Worm (Caenorhabditis elegans) whole organism, young adult: ENCODE data around the gene F52G3.7.

Experiments used
- C17E4.6 ChIP-seq: fragments of 200-800 bp; sonication (Bioruptor generic); IDR thresholded peaks from 2 replicates; pipeline ENCODE4 v1.3.6; 2022; ENCODE audit warnings: missing genetic modification reagents, missing genetic modification characterization, missing compliant biosample characterization
- F23B12.7 ChIP-seq: sonication (generic microtip); optimal IDR thresholded peaks from 2 replicates; lab custom pipeline; 2017; ENCODE audit warnings: missing genetic modification characterization, mild to moderate bottlenecking, missing compliant biosample characterization, antibody characterized with exemption, moderate library complexity; ENCODE audit not compliant: insufficient read depth
- F33H1.4 ChIP-seq: fragments of 200-800 bp; sonication (Bioruptor generic); IDR thresholded peaks from 2 replicates; pipeline ENCODE4 v1.3.6; 2022; ENCODE audit warnings: missing genetic modification reagents, missing genetic modification characterization, missing compliant biosample characterization
- F37B4.10 ChIP-seq: fragments of 200-800 bp; sonication (Bioruptor generic); IDR thresholded peaks from 2 replicates; pipeline ENCODE4 v1.3.6; 2022; ENCODE audit warnings: missing genetic modification characterization, missing compliant biosample characterization
- F57A8.1 ChIP-seq: fragments of 200-800 bp; sonication (Bioruptor generic); optimal IDR thresholded peaks from 2 replicates; lab custom pipeline; 2018; ENCODE audit warnings: mild to moderate bottlenecking, missing genetic modification characterization, moderate library complexity, missing compliant biosample characterization
- T07F8.4 ChIP-seq: sonication (generic microtip); optimal IDR thresholded peaks from 2 replicates; lab custom pipeline; 2016; ENCODE audit warnings: mild to moderate bottlenecking, missing genetic modification characterization, moderate library complexity, missing compliant biosample characterization
- akir-1 ChIP-seq: fragments of 200-800 bp; sonication (Bioruptor generic); optimal IDR thresholded peaks from 2 replicates; lab custom pipeline; 2018; ENCODE audit warnings: mild to moderate bottlenecking, missing genetic modification characterization, moderate library complexity, missing compliant biosample characterization
- ama-1 ChIP-seq, 3 experiments: fragments of 150-350 bp in 1 of 3; sonication (generic microtip) in 2 of 3; optimal IDR thresholded peaks; 2 replicates each; lab custom pipeline; 2014 to 2018; ENCODE audit warnings: missing biosample characterization in 2 of 3, missing genetic modification characterization in 2 of 3, missing genetic modification reagents in 2 of 3
- atf-7 ChIP-seq: sonication (generic microtip); optimal IDR thresholded peaks from 2 replicates; lab custom pipeline; 2017; ENCODE audit warnings: mild to moderate bottlenecking, missing genetic modification characterization, missing compliant biosample characterization
- ccch-3 ChIP-seq: fragments of 200-800 bp; sonication (Bioruptor generic); optimal IDR thresholded peaks from 2 replicates; lab custom pipeline; 2018; ENCODE audit warnings: mild to moderate bottlenecking, missing genetic modification characterization, missing compliant biosample characterization
- cebp-2 ChIP-seq: fragments of 200-800 bp; sonication (Bioruptor generic); IDR thresholded peaks from 2 replicates; pipeline ENCODE4 v1.3.6; 2022; ENCODE audit warnings: missing genetic modification characterization, missing compliant biosample characterization
- ceh-100 ChIP-seq: fragments of 200-800 bp; sonication (Bioruptor generic); IDR thresholded peaks from 2 replicates; pipeline ENCODE4 v1.3.6; 2022; ENCODE audit warnings: missing genetic modification reagents, missing genetic modification characterization, missing compliant biosample characterization
- ceh-79 ChIP-seq: sonication (generic microtip); optimal IDR thresholded peaks from 2 replicates; lab custom pipeline; 2017; ENCODE audit warnings: mild to moderate bottlenecking, missing genetic modification characterization, missing compliant biosample characterization
- ceh-91 ChIP-seq: fragments of 200-800 bp; sonication (Bioruptor generic); IDR thresholded peaks from 2 replicates; pipeline ENCODE4 v1.3.6; 2022; ENCODE audit warnings: missing genetic modification reagents, missing genetic modification characterization, missing compliant biosample characterization
- efl-1 ChIP-seq: fragments of 150-350 bp; optimal IDR thresholded peaks from 2 replicates; lab custom pipeline; 2014; ENCODE audit warnings: missing biosample characterization, missing genetic modification reagents, missing genetic modification characterization
- egl-44 ChIP-seq: fragments of 200-800 bp; sonication (Bioruptor generic); IDR thresholded peaks from 2 replicates; pipeline ENCODE4 v1.3.6; 2022; ENCODE audit warnings: missing genetic modification reagents, missing genetic modification characterization, missing compliant biosample characterization
- egrh-3 ChIP-seq: fragments of 200-800 bp; sonication (Bioruptor generic); IDR thresholded peaks from 2 replicates; pipeline ENCODE4 v1.3.6; 2022; ENCODE audit warnings: missing genetic modification reagents, missing genetic modification characterization, missing compliant biosample characterization
- fkh-3 ChIP-seq: sonication (generic microtip); optimal IDR thresholded peaks from 2 replicates; lab custom pipeline; 2016; ENCODE audit warnings: mild to moderate bottlenecking, missing genetic modification characterization, missing compliant biosample characterization
- lag-1 ChIP-seq: fragments of 200-800 bp; sonication (Bioruptor generic); IDR thresholded peaks from 2 replicates; pipeline ENCODE4 v1.3.6; 2022; ENCODE audit warnings: missing genetic modification reagents, missing genetic modification characterization, missing compliant biosample characterization
- let-526 ChIP-seq: fragments of 200-800 bp; sonication (Bioruptor generic); IDR thresholded peaks from 2 replicates; pipeline ENCODE4 v1.3.6; 2022; ENCODE audit warnings: missing genetic modification reagents, missing genetic modification characterization, missing compliant biosample characterization
- lin-26 ChIP-seq: fragments of 200-800 bp; sonication (Bioruptor generic); IDR thresholded peaks from 2 replicates; pipeline ENCODE4 v1.3.6; 2022; ENCODE audit warnings: missing genetic modification reagents, missing genetic modification characterization, missing compliant biosample characterization
- lin-40 ChIP-seq: sonication (generic microtip); optimal IDR thresholded peaks from 2 replicates; lab custom pipeline; 2016; ENCODE audit warnings: missing genetic modification characterization, mild to moderate bottlenecking, missing compliant biosample characterization, missing genotype, missing genetic modification reagents
- lin-54 ChIP-seq: fragments of 200-800 bp; sonication (Bioruptor generic); optimal IDR thresholded peaks from 2 replicates; lab custom pipeline; 2018; ENCODE audit warnings: mild to moderate bottlenecking, missing genetic modification characterization, missing compliant biosample characterization
- lsl-1 ChIP-seq: fragments of 200-800 bp; sonication (Bioruptor generic); optimal IDR thresholded peaks from 2 replicates; lab custom pipeline; 2018; ENCODE audit warnings: mild to moderate bottlenecking, missing genetic modification characterization, moderate library complexity, missing compliant biosample characterization
- lsy-27 ChIP-seq: sonication (generic microtip); optimal IDR thresholded peaks from 2 replicates; lab custom pipeline; 2017; ENCODE audit warnings: missing genetic modification characterization, mild to moderate bottlenecking, missing compliant biosample characterization, antibody characterized with exemption, missing genotype, borderline replicate concordance; ENCODE audit not compliant: insufficient read depth
- madf-10 ChIP-seq: sonication (generic microtip); optimal IDR thresholded peaks from 2 replicates; lab custom pipeline; 2016; ENCODE audit warnings: mild to moderate bottlenecking, missing genetic modification characterization, missing compliant biosample characterization
- madf-3 ChIP-seq: fragments of 200-800 bp; sonication (Bioruptor generic); IDR thresholded peaks from 2 replicates; pipeline ENCODE4 v1.3.6; 2022; ENCODE audit warnings: missing genetic modification reagents, missing genetic modification characterization, missing compliant biosample characterization
- madf-6 ChIP-seq: fragments of 200-800 bp; sonication (Bioruptor generic); IDR thresholded peaks from 2 replicates; pipeline ENCODE4 v1.3.6; 2022; ENCODE audit warnings: missing genetic modification reagents, missing genetic modification characterization, missing compliant biosample characterization
- madf-8 ChIP-seq: fragments of 200-800 bp; sonication (Bioruptor generic); conservative IDR thresholded peaks from 2 replicates; pipeline ENCODE4 v1.3.6; 2022; ENCODE audit warnings: missing genetic modification reagents, missing genetic modification characterization, missing compliant biosample characterization
- mel-28 ChIP-seq: sonication (generic microtip); optimal IDR thresholded peaks from 2 replicates; lab custom pipeline; 2016; ENCODE audit warnings: borderline replicate concordance, mild to moderate bottlenecking, missing genetic modification characterization, missing compliant biosample characterization
- mes-4 ChIP-seq: sonication (generic microtip); optimal IDR thresholded peaks from 2 replicates; lab custom pipeline; 2016; ENCODE audit warnings: missing genotype, missing genetic modification characterization, missing compliant biosample characterization
- nfya-2 ChIP-seq: fragments of 200-800 bp; sonication (Bioruptor generic); IDR thresholded peaks from 2 replicates; pipeline ENCODE4 v1.3.6; 2022; ENCODE audit warnings: missing genetic modification reagents, missing genetic modification characterization, missing compliant biosample characterization
- nhr-80 ChIP-seq: sonication (generic microtip); optimal IDR thresholded peaks from 2 replicates; lab custom pipeline; 2016; ENCODE audit warnings: missing genetic modification characterization, missing compliant biosample characterization
- pbrm-1 ChIP-seq: fragments of 200-800 bp; sonication (Bioruptor generic); IDR thresholded peaks from 2 replicates; pipeline ENCODE4 v1.3.6; 2022; ENCODE audit warnings: missing genetic modification reagents, missing genetic modification characterization, missing compliant biosample characterization
- sea-2 ChIP-seq: fragments of 200-800 bp; sonication (Bioruptor generic); IDR thresholded peaks from 2 replicates; pipeline ENCODE4 v1.3.6; 2022; ENCODE audit warnings: missing genetic modification characterization, missing compliant biosample characterization
- snpc-1.1 ChIP-seq: sonication (generic microtip); optimal IDR thresholded peaks from 2 replicates; lab custom pipeline; 2017; ENCODE audit warnings: missing genetic modification characterization, mild to moderate bottlenecking, missing compliant biosample characterization, antibody characterized with exemption, moderate library complexity, missing genotype, missing genetic modification reagents; ENCODE audit not compliant: insufficient read depth
- sptf-2 ChIP-seq: fragments of 200-800 bp; sonication (Bioruptor generic); optimal IDR thresholded peaks from 2 replicates; lab custom pipeline; 2018; ENCODE audit warnings: mild to moderate bottlenecking, missing genetic modification characterization, missing compliant biosample characterization
- tbp1 ChIP-seq: fragments of 200-800 bp; sonication (Bioruptor generic); optimal IDR thresholded peaks from 2 replicates; lab custom pipeline; 2018; ENCODE audit warnings: mild to moderate bottlenecking, missing genetic modification characterization, missing compliant biosample characterization
- unc-130 ChIP-seq: sonication (generic microtip); optimal IDR thresholded peaks from 2 replicates; lab custom pipeline; 2016; ENCODE audit warnings: missing genetic modification reagents, missing genetic modification characterization, missing compliant biosample characterization
- unc-62 ChIP-seq: fragments of 150-350 bp; optimal IDR thresholded peaks from 2 replicates; lab custom pipeline; 2014; ENCODE audit warnings: missing biosample characterization, missing genetic modification reagents, missing genetic modification characterization
- zfh-2 ChIP-seq: fragments of 200-800 bp; sonication (Bioruptor generic); conservative IDR thresholded peaks from 2 replicates; pipeline ENCODE4 v1.3.6; 2022; ENCODE audit warnings: missing genetic modification reagents, missing genetic modification characterization, missing compliant biosample characterization
- ztf-18 ChIP-seq: sonication (generic microtip); optimal IDR thresholded peaks from 2 replicates; lab custom pipeline; 2016; ENCODE audit warnings: missing genotype, mild to moderate bottlenecking, missing genetic modification characterization, missing compliant biosample characterization
- ztf-22 ChIP-seq: fragments of 200-800 bp; sonication (Bioruptor generic); optimal IDR thresholded peaks from 2 replicates; lab custom pipeline; 2018; ENCODE audit warnings: mild to moderate bottlenecking, missing genetic modification characterization, moderate library complexity, missing compliant biosample characterization
- ztf-25 ChIP-seq: fragments of 200-800 bp; sonication (Bioruptor generic); IDR thresholded peaks from 2 replicates; pipeline ENCODE4 v1.3.6; 2022; ENCODE audit warnings: missing genetic modification reagents, missing genetic modification characterization, missing compliant biosample characterization
- ztf-26 ChIP-seq: sonication (generic microtip); optimal IDR thresholded peaks from 2 replicates; lab custom pipeline; 2017; ENCODE audit warnings: missing genetic modification characterization, missing compliant biosample characterization
- ztf-28 ChIP-seq: fragments of 200-800 bp; sonication (Bioruptor generic); IDR thresholded peaks from 2 replicates; pipeline ENCODE4 v1.3.6; 2022; ENCODE audit warnings: missing genetic modification reagents, missing genetic modification characterization, missing compliant biosample characterization

Gene F52G3.7

DNA sequence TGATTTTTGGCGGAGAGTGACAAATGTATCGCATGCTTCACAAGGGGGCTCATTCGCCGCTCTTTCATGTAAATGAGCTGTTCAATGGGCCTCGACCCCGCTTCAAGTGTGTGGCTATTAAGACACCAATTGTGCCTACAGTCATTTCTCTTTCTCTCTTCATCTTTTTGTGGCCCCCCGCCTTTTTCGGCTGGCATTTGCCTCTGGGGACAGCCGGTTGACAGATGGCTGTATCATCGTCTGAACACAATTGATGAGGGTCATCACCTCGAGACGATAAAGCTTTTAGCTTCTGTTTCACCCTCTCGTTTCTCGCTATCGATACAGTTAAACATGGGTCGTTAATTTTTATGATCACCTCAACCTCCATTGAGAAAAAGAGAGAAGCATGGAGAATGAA, 24.6 kb downstream of the F52G3.7 start:
- TF ChIP-seq F33H1.4 (GFP tag; lab: Robert Waterston, UW) (no peak), ceh-79 (tag; lab: Kevin White, UChicago) (no peak), T07F8.4 (tag; lab: Kevin White, UChicago) (no peak), madf-3 (no peak), tbp1 (GFP tag; lab: Kevin White, UChicago) (no peak), atf-7 (tag; lab: Kevin White, UChicago) (no peak), cebp-2 (GFP tag; lab: Robert Waterston, UW) (no peak), ztf-22 (GFP tag; lab: Kevin White, UChicago) (no peak), sptf-2 (GFP tag; lab: Kevin White, UChicago) (no peak), lin-54 (no peak), sea-2 (no peak), ccch-3 (GFP tag; lab: Kevin White, UChicago) (no peak), fkh-3 (tag; lab: Kevin White, UChicago) (no peak), lsl-1 (GFP tag; lab: Kevin White, UChicago) (no peak), unc-130 (no peak), nfya-2 (GFP tag; lab: Robert Waterston, UW) (no peak), lag-1 (GFP tag; lab: Robert Waterston, UW) (no peak), lsy-27 (no peak), ztf-25 (GFP tag; lab: Robert Waterston, UW) (no peak)

ce11 chrX:16991437-16991836, 27.7 kb downstream of the F52G3.7 start:
- TF ChIP-seq F23B12.7 (tag; lab: Kevin White, UChicago) (no peak), ccch-3 (GFP tag; lab: Kevin White, UChicago) (no peak), C17E4.6 (GFP tag; lab: Robert Waterston, UW) (no peak), lin-26 (GFP tag; lab: Robert Waterston, UW) (no peak), ztf-22 (GFP tag; lab: Kevin White, UChicago) (no peak), unc-130 (no peak), mes-4 (tag; lab: Kevin White, UChicago) (no peak), nhr-80 (tag; lab: Kevin White, UChicago) (no peak), ztf-26 (tag; lab: Kevin White, UChicago) (no peak), ztf-18 (tag; lab: Kevin White, UChicago) (no peak), snpc-1.1 (tag; lab: Kevin White, UChicago) (no peak), F37B4.10 (no peak), atf-7 (tag; lab: Kevin White, UChicago) (no peak), ceh-91 (GFP tag; lab: Robert Waterston, UW) (no peak), akir-1 (no peak), ama-1 (optimal IDR thresholded peaks at IDR 0.05; lab: Kevin White, UChicago) (no peak), ama-1 (GFP tag; optimal IDR thresholded peaks at IDR 0.05; lab: Kevin White, UChicago) (no peak), efl-1 (GFP tag; lab: Kevin White, UChicago) (no peak), madf-6 (GFP tag; lab: Robert Waterston, UW) (no peak), ceh-100 (no peak), egrh-3 (GFP tag; lab: Robert Waterston, UW) (no peak)

DNA sequence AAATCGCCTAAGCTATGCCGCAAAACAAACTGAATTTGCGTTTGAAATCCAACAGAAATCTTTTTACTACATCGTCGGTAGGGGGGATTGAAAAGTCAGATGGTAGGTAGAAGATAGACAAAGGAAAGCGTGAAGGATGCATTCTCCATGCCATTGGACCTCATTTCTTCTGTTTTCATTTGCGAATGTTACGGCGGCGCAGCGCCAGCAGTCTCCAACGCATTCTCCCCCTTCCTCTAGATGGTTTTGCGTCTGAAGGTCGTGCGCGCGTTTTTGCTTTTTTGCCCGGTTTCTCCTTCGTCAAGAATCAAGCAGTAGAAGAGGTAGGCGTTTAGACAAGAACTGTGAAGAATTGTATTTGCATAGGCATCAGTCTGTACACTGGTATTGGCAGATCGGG, 29.8 kb downstream of the F52G3.7 start:
- TF ChIP-seq ztf-28 (GFP tag; lab: Robert Waterston, UW) (no peak), madf-10 (tag; lab: Kevin White, UChicago) (no peak), zfh-2 (GFP tag; lab: Robert Waterston, UW) (no peak), ceh-79 (tag; lab: Kevin White, UChicago) (no peak), let-526 (GFP tag; lab: Robert Waterston, UW) (no peak), egl-44 (GFP tag; lab: Robert Waterston, UW) (no peak), fkh-3 (tag; lab: Kevin White, UChicago) (no peak), unc-62 (GFP tag; lab: Kevin White, UChicago) (no peak), mel-28 (tag; lab: Kevin White, UChicago) (no peak), lsy-27 (no peak), pbrm-1 (GFP tag; lab: Robert Waterston, UW) (no peak), efl-1 (GFP tag; lab: Kevin White, UChicago) (no peak), lin-40 (tag; lab: Kevin White, UChicago) (no peak), ceh-100 (no peak), F57A8.1 (GFP tag; lab: Kevin White, UChicago) (no peak), madf-8 (GFP tag; lab: Robert Waterston, UW) (no peak)
- TF ChIP-seq, all 124 proteins: peak for 0
